Worm (Caenorhabditis elegans) whole organism, L4/young adult: ENCODE data around the gene Y75B12B.13.

Source experiments
- W03F9.2 ChIP-seq: fragments of 150-350 bp; optimal IDR thresholded peaks from 2 replicates; lab custom pipeline; 2014; ENCODE audit warnings: missing biosample characterization, missing genetic modification characterization
- dao-5 ChIP-seq: sonication (generic microtip); optimal IDR thresholded peaks from 2 replicates; lab custom pipeline; 2016; ENCODE audit warnings: missing genotype, missing genetic modification characterization, moderate library complexity, missing compliant biosample characterization
- him-1 ChIP-seq: sonication (generic microtip); optimal IDR thresholded peaks from 2 replicates; lab custom pipeline; 2016; ENCODE audit warnings: missing genotype, missing genetic modification reagents, missing genetic modification characterization, missing compliant biosample characterization

DNA sequence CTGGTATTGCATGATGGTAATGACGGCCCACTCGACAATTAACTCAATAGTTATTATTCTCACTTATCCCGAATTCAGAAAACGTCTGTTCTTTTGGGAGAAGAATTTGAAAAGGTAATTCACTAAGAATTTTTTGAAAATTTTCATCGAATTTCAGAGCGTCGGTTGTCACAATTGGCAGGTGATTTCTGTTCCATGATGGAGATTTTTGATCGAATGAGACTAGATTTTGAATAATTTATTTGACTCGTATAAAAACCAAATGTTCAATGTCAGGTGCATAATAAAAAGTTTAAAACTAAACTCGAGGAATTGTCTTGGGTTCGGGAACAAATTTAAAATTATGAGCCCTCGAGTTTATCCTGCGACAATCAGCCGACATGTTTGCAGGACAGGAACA lies 22.9 kb upstream of the Y75B12B.13 start, which contains the start of gene sri-25:
- TF ChIP-seq dao-5 (tag; lab: Kevin White, UChicago) = no peak
- no peak for TF ChIP-seq him-1 (tag; lab: Kevin White, UChicago)
- TF ChIP-seq W03F9.2 (tag; lab: Kevin White, UChicago) = no peak
